Worm (Caenorhabditis elegans) whole organism, L4 larva: ENCODE data around the gene pgph-2.

Source experiments
- F44E2.7 ChIP-seq: fragments of 200-800 bp; sonication (Bioruptor generic); IDR thresholded peaks from 2 replicates; pipeline ENCODE4 v2.1.2; 2022; ENCODE audit warnings: missing genetic modification characterization, missing compliant biosample characterization
- ZK546.5 ChIP-seq, 2 experiments: sonication (generic microtip); optimal IDR thresholded peaks; 2 replicates each; lab custom pipeline; 2017; ENCODE audit warnings: missing biosample characterization in 2 of 2, missing genetic modification characterization in 2 of 2
- dmd-8 ChIP-seq: fragments of 200-800 bp; sonication (Bioruptor generic); IDR thresholded peaks from 2 replicates; pipeline ENCODE4 v1.3.6; 2022; ENCODE audit warnings: missing genetic modification characterization, missing compliant biosample characterization
- dmd-9 ChIP-seq: fragments of 200-800 bp; sonication (Bioruptor generic); IDR thresholded peaks from 2 replicates; pipeline ENCODE4 v1.3.6; 2022; ENCODE audit warnings: missing genetic modification reagents, missing genetic modification characterization, missing compliant biosample characterization
- egl-27 ChIP-seq: sonication (generic microtip); optimal IDR thresholded peaks from 3 replicates; lab custom pipeline; 2017; ENCODE audit warnings: missing biosample characterization, missing genetic modification reagents, missing genetic modification characterization
- lin-39 ChIP-seq: fragments of 150-350 bp; optimal IDR thresholded peaks from 2 replicates; lab custom pipeline; 2014; ENCODE audit warnings: missing biosample characterization, missing genetic modification reagents, missing genetic modification characterization
- lsy-2 ChIP-seq, 2 experiments: fragments of 150-350 bp in 1 of 2; sonication (generic microtip) in 1 of 2; optimal IDR thresholded peaks; 2 replicates each; lab custom pipeline; 2014 to 2017; ENCODE audit warnings: missing biosample characterization in 2 of 2, missing genetic modification characterization in 2 of 2
- nhr-102 ChIP-seq: sonication (generic microtip); optimal IDR thresholded peaks from 2 replicates; lab custom pipeline; 2016; ENCODE audit warnings: mild to moderate bottlenecking, missing genetic modification characterization, moderate library complexity, missing compliant biosample characterization
- nhr-11 ChIP-seq: fragments of 150-350 bp; optimal IDR thresholded peaks from 2 replicates; lab custom pipeline; 2014; ENCODE audit warnings: missing biosample characterization, missing genetic modification characterization
- nhr-6 ChIP-seq: fragments of 150-350 bp; optimal IDR thresholded peaks from 2 replicates; lab custom pipeline; 2014; ENCODE audit warnings: missing biosample characterization, missing genetic modification characterization
- pha-4 ChIP-seq, 2 experiments: fragments of 150-350 bp in 1 of 2; fragments of 200-800 bp in 1 of 2; sonication (Bioruptor generic) in 1 of 2; IDR thresholded peaks in 1 of 2; optimal IDR thresholded peaks in 1 of 2; 2 replicates each; pipeline versions ENCODE4 v1.3.6 to Lab custom; 2014 to 2022; ENCODE audit warnings: missing genetic modification characterization in 2 of 2, missing genetic modification reagents in 2 of 2, missing biosample characterization in 1 of 2, missing compliant biosample characterization in 1 of 2
- skn-1 ChIP-seq: fragments of 150-350 bp; optimal IDR thresholded peaks from 2 replicates; lab custom pipeline; 2014; ENCODE audit warnings: missing biosample characterization, missing genetic modification characterization

DNA sequence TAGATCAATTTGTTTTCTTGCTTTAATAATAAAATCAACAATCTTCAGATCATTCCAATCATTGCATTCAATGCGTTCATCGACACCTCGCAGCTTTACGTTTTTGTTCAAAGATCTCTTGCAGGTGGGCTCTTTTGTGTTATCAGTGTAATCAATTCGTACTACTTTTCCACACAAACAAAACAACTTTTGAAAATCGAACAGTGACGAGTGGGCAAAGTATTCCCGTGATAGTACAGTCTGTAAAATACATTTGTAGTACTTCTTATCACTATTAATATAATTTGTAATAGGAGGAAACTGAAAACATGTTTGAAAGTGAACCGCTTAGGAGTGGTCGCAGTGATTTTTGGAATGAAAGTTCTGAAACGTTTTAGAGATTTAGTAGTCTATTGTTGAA is at the start of gene pgph-2:
- TF ChIP-seq pha-4 (GFP tag; IDR thresholded peaks at IDR 0.05; lab: Robert Waterston, UW) (no peak), pha-4 (tag; optimal IDR thresholded peaks at IDR 0.05; lab: Kevin White, UChicago) (no peak), lin-39 (tag; lab: Kevin White, UChicago) (no peak), dmd-8 (GFP tag; lab: Robert Waterston, UW) (no peak), dmd-9 (no peak), F44E2.7 (no peak), ZK546.5 (tag; optimal IDR thresholded peaks at IDR 0.05; lab: Kevin White, UChicago) (no peak), nhr-11 (tag; lab: Kevin White, UChicago) (no peak), nhr-102 (tag; lab: Kevin White, UChicago) (no peak), skn-1 (tag; lab: Kevin White, UChicago) (no peak), nhr-6 (tag; lab: Kevin White, UChicago) (no peak), egl-27 (no peak), lsy-2 (tag; optimal IDR thresholded peaks at IDR 0.05; lab: Kevin White, UChicago) (no peak)
